Fruit fly (Drosophila melanogaster) whole organism, embryonic: ENCODE data around the gene mRRF2.
A peak's percentile ranks its signal among the peaks of the same experiment; 100 is the strongest.

Source experiments
- Adf1 ChIP-seq: fragments of 200-800 bp; sonication (Bioruptor generic); IDR thresholded peaks from 2 replicates; pipeline ENCODE4 v1.3.6; 2022; ENCODE audit warnings: missing biosample characterization, missing genetic modification characterization
- B-H1 ChIP-seq: fragments of 200-800 bp; sonication (Bioruptor generic); IDR thresholded peaks from 3 replicates; pipeline ENCODE4 v1.3.6; 2022; ENCODE audit warnings: missing biosample characterization, missing genetic modification characterization
- B-H2 ChIP-seq: fragments of 200-800 bp; sonication (Bioruptor generic); optimal IDR thresholded peaks from 2 replicates; lab custom pipeline; 2018; ENCODE audit warnings: missing biosample characterization, mild to moderate bottlenecking, missing genetic modification characterization
- CG10147 ChIP-seq: fragments of 200-800 bp; sonication (Bioruptor generic); optimal IDR thresholded peaks from 2 replicates; lab custom pipeline; 2019; ENCODE audit warnings: missing biosample characterization, mild to moderate bottlenecking, missing genetic modification characterization, moderate library complexity
- CG10654 ChIP-seq: fragments of 200-800 bp; sonication (Bioruptor generic); optimal IDR thresholded peaks from 2 replicates; lab custom pipeline; 2016; ENCODE audit warnings: missing biosample characterization, missing genetic modification characterization
- CG11093 ChIP-seq: fragments of 200-800 bp; sonication (Bioruptor generic); IDR thresholded peaks from 3 replicates; pipeline ENCODE4 v1.3.6; 2022; ENCODE audit warnings: missing biosample characterization, missing genetic modification characterization
- CG11560 ChIP-seq: fragments of 200-800 bp; sonication (Bioruptor generic); IDR thresholded peaks from 3 replicates; pipeline ENCODE4 v1.3.6; 2022; ENCODE audit warnings: missing biosample characterization, missing genetic modification characterization
- CG12942 ChIP-seq: fragments of 200-800 bp; sonication (Bioruptor generic); optimal IDR thresholded peaks from 3 replicates; lab custom pipeline; 2016; ENCODE audit warnings: missing biosample characterization, missing genetic modification characterization
- CG13123 ChIP-seq: fragments of 200-800 bp; sonication (Bioruptor generic); optimal IDR thresholded peaks from 2 replicates; lab custom pipeline; 2016; ENCODE audit warnings: missing biosample characterization, missing genetic modification characterization
- CG1602 ChIP-seq: fragments of 200-800 bp; sonication (Bioruptor generic); optimal IDR thresholded peaks from 3 replicates; lab custom pipeline; 2016; ENCODE audit warnings: missing biosample characterization, missing genetic modification characterization
- CG18764 ChIP-seq: fragments of 200-800 bp; sonication (Bioruptor generic); optimal IDR thresholded peaks from 3 replicates; lab custom pipeline; 2016; ENCODE audit warnings: missing biosample characterization, missing genetic modification characterization
- CG31365 ChIP-seq: fragments of 200-800 bp; sonication (Bioruptor generic); optimal IDR thresholded peaks from 2 replicates; lab custom pipeline; 2018; ENCODE audit warnings: missing biosample characterization, mild to moderate bottlenecking, missing genetic modification characterization
- CG3726 ChIP-seq: fragments of 200-800 bp; sonication (Bioruptor generic); IDR thresholded peaks from 3 replicates; pipeline ENCODE4, ENCODE4 v1.3.6; 2022; ENCODE audit warnings: missing biosample characterization, missing genetic modification characterization
- CG4328 ChIP-seq: fragments of 200-800 bp; sonication (Bioruptor generic); optimal IDR thresholded peaks from 3 replicates; lab custom pipeline; 2017; ENCODE audit warnings: missing biosample characterization, missing genetic modification reagents, missing genetic modification characterization
- CG4360 ChIP-seq: fragments of 200-800 bp; sonication (Bioruptor generic); IDR thresholded peaks from 2 replicates; pipeline ENCODE4 v1.3.6; 2022; ENCODE audit warnings: missing biosample characterization, missing genetic modification characterization
- CG5245 ChIP-seq: fragments of 200-800 bp; sonication (Bioruptor generic); optimal IDR thresholded peaks from 3 replicates; lab custom pipeline; 2016; ENCODE audit warnings: missing biosample characterization, missing genetic modification characterization
- CG6254 ChIP-seq: fragments of 200-800 bp; sonication (Bioruptor generic); optimal IDR thresholded peaks from 3 replicates; lab custom pipeline; 2017; ENCODE audit warnings: mild to moderate bottlenecking, missing biosample characterization, missing genetic modification reagents, missing genetic modification characterization
- CG7271 ChIP-seq: fragments of 200-800 bp; sonication (Bioruptor generic); optimal IDR thresholded peaks from 2 replicates; lab custom pipeline; 2018; ENCODE audit warnings: missing biosample characterization, mild to moderate bottlenecking, missing genetic modification characterization, moderate library complexity
- CG7963 ChIP-seq: fragments of 200-800 bp; sonication (Bioruptor generic); IDR thresholded peaks from 3 replicates; pipeline ENCODE4 v1.3.6; 2022; ENCODE audit warnings: missing biosample characterization, missing genetic modification characterization; ENCODE audit not compliant: partially characterized antibody
- Dad ChIP-seq: fragments of 200-800 bp; sonication (Bioruptor generic); optimal IDR thresholded peaks from 3 replicates; lab custom pipeline; 2016; ENCODE audit warnings: missing biosample characterization, missing genetic modification characterization
- Dp ChIP-seq: fragments of 200-800 bp; sonication (Bioruptor generic); optimal IDR thresholded peaks from 2 replicates; lab custom pipeline; 2018; ENCODE audit warnings: missing biosample characterization, mild to moderate bottlenecking, missing genetic modification characterization, moderate library complexity
- Drgx ChIP-seq: fragments of 200-800 bp; sonication (Bioruptor generic); IDR thresholded peaks from 2 replicates; pipeline ENCODE4 v1.3.6; 2022; ENCODE audit warnings: missing biosample characterization, missing genetic modification characterization
- Jarid2 ChIP-seq: fragments of 200-800 bp; sonication (Bioruptor generic); optimal IDR thresholded peaks from 3 replicates; lab custom pipeline; 2017; ENCODE audit warnings: mild to moderate bottlenecking, missing biosample characterization, missing genetic modification reagents, missing genetic modification characterization
- Kr ChIP-seq: fragments of 200-800 bp; sonication (Bioruptor generic); optimal IDR thresholded peaks from 2 replicates; lab custom pipeline; 2017; ENCODE audit warnings: missing biosample characterization, mild to moderate bottlenecking, missing genetic modification characterization
- MESR4 ChIP-seq: fragments of 200-800 bp; sonication (Bioruptor generic); optimal IDR thresholded peaks from 2 replicates; lab custom pipeline; 2018; ENCODE audit warnings: missing biosample characterization, mild to moderate bottlenecking, missing genetic modification characterization, moderate library complexity
- NFAT ChIP-seq: fragments of 200-800 bp; sonication (Bioruptor generic); IDR thresholded peaks from 2 replicates; pipeline ENCODE4 v1.3.6; 2022; ENCODE audit warnings: missing biosample characterization, missing genetic modification characterization
- PHDP ChIP-seq: fragments of 200-800 bp; sonication (Bioruptor generic); optimal IDR thresholded peaks from 3 replicates; lab custom pipeline; 2018; ENCODE audit warnings: missing biosample characterization, mild to moderate bottlenecking, missing genetic modification characterization, moderate library complexity
- TFAM ChIP-seq: fragments of 200-800 bp; sonication (Bioruptor generic); optimal IDR thresholded peaks from 2 replicates; lab custom pipeline; 2017; ENCODE audit warnings: missing biosample characterization, missing genetic modification characterization, inconsistent platforms
- ab ChIP-seq: fragments of 200-800 bp; sonication (Bioruptor generic); optimal IDR thresholded peaks from 2 replicates; lab custom pipeline; 2016; ENCODE audit warnings: missing biosample characterization, missing genetic modification characterization
- corto ChIP-seq: fragments of 200-800 bp; sonication (Bioruptor generic); optimal IDR thresholded peaks from 2 replicates; lab custom pipeline; 2016; ENCODE audit warnings: missing biosample characterization, mild to moderate bottlenecking, missing genetic modification characterization, moderate library complexity
- crol ChIP-seq: fragments of 200-800 bp; sonication (Bioruptor generic); IDR thresholded peaks from 2 replicates; pipeline ENCODE4 v1.3.6; 2022; ENCODE audit warnings: missing biosample characterization, missing genetic modification characterization
- crp ChIP-seq, 2 experiments: fragments of 200-800 bp; sonication (Bioruptor generic); optimal IDR thresholded peaks; 2 replicates in 1 of 2; 3 replicates in 1 of 2; lab custom pipeline; 2017; ENCODE audit warnings: missing biosample characterization in 2 of 2, missing genetic modification characterization in 2 of 2, mild to moderate bottlenecking in 1 of 2, moderate library complexity in 1 of 2
- dan ChIP-seq: fragments of 200-800 bp; sonication (Bioruptor generic); IDR thresholded peaks from 2 replicates; pipeline ENCODE4 v1.3.6; 2022; ENCODE audit warnings: missing biosample characterization, missing genetic modification characterization
- fru ChIP-seq: fragments of >200 bp; optimal IDR thresholded peaks from 2 replicates; lab custom pipeline; 2017
- fu2 ChIP-seq: fragments of 200-800 bp; sonication (Bioruptor generic); optimal IDR thresholded peaks from 2 replicates; lab custom pipeline; 2016; ENCODE audit warnings: missing biosample characterization, missing genetic modification characterization
- gem ChIP-seq: fragments of 200-800 bp; sonication (Bioruptor generic); optimal IDR thresholded peaks from 2 replicates; lab custom pipeline; 2019; ENCODE audit warnings: missing biosample characterization, mild to moderate bottlenecking, missing genetic modification characterization, moderate library complexity
- gsb ChIP-seq: fragments of 200-800 bp; sonication (Bioruptor generic); IDR thresholded peaks from 2 replicates; pipeline ENCODE4 v1.3.6; 2022; ENCODE audit warnings: missing biosample characterization, missing genetic modification characterization
- hbn ChIP-seq: fragments of 200-800 bp; sonication (Bioruptor generic); IDR thresholded peaks from 2 replicates; pipeline ENCODE4 v1.3.6; 2022; ENCODE audit warnings: missing biosample characterization, missing genetic modification characterization; ENCODE audit not compliant: partially characterized antibody
- insv ChIP-seq, 2 experiments: fragments of 200-800 bp; sonication (Bioruptor generic); optimal IDR thresholded peaks; 3 replicates each; lab custom pipeline; 2016 to 2018; ENCODE audit warnings: missing biosample characterization in 2 of 2, missing genetic modification characterization in 2 of 2
- jing ChIP-seq: fragments of 200-800 bp; sonication (Bioruptor generic); optimal IDR thresholded peaks from 2 replicates; lab custom pipeline; 2018; ENCODE audit warnings: missing biosample characterization, mild to moderate bottlenecking, missing genetic modification characterization
- lilli ChIP-seq: fragments of 200-800 bp; sonication (Bioruptor generic); optimal IDR thresholded peaks from 3 replicates; lab custom pipeline; 2016; ENCODE audit warnings: missing biosample characterization, missing genetic modification characterization
- lmd ChIP-seq: fragments of 200-800 bp; sonication (Bioruptor generic); IDR thresholded peaks from 2 replicates; pipeline ENCODE4 v1.3.6; 2022; ENCODE audit warnings: missing biosample characterization, missing genetic modification characterization
- lov ChIP-seq, 2 experiments: fragments of 200-800 bp in 1 of 2; fragments of >200 bp in 1 of 2; sonication (Bioruptor generic) in 1 of 2; IDR thresholded peaks in 1 of 2; optimal IDR thresholded peaks in 1 of 2; 2 replicates in 1 of 2; 3 replicates in 1 of 2; pipeline versions ENCODE4 v1.3.6 to Lab custom; 2017 to 2022; ENCODE audit warnings: missing biosample characterization in 1 of 2, missing genetic modification characterization in 1 of 2
- mam ChIP-seq: fragments of 200-800 bp; sonication (Bioruptor generic); optimal IDR thresholded peaks from 3 replicates; lab custom pipeline; 2016; ENCODE audit warnings: missing biosample characterization, missing genetic modification characterization
- mirr ChIP-seq: fragments of 200-800 bp; sonication (Bioruptor generic); optimal IDR thresholded peaks from 3 replicates; lab custom pipeline; 2018; ENCODE audit warnings: missing biosample characterization, mild to moderate bottlenecking, missing genetic modification characterization
- pb ChIP-seq: fragments of 200-800 bp; sonication (Bioruptor generic); optimal IDR thresholded peaks from 3 replicates; lab custom pipeline; 2016; ENCODE audit warnings: missing biosample characterization, missing genetic modification characterization
- sr ChIP-seq: fragments of 200-800 bp; sonication (Bioruptor generic); IDR thresholded peaks from 3 replicates; pipeline ENCODE4 v1.3.6; 2022; ENCODE audit warnings: missing biosample characterization, missing genetic modification characterization
- tin ChIP-seq: fragments of 200-800 bp; sonication (Bioruptor generic); optimal IDR thresholded peaks from 3 replicates; lab custom pipeline; 2016; ENCODE audit warnings: missing biosample characterization, missing genetic modification characterization
- toy ChIP-seq: fragments of 200-800 bp; sonication (Bioruptor generic); IDR thresholded peaks from 2 replicates; pipeline ENCODE4 v1.3.6; 2022; ENCODE audit warnings: missing biosample characterization, missing genetic modification characterization
- unpg ChIP-seq: fragments of 200-800 bp; sonication (Bioruptor generic); optimal IDR thresholded peaks from 3 replicates; lab custom pipeline; 2018; ENCODE audit warnings: missing biosample characterization, mild to moderate bottlenecking, missing genetic modification characterization, moderate library complexity
- vnd ChIP-seq: fragments of 200-800 bp; sonication (Bioruptor generic); IDR thresholded peaks from 3 replicates; pipeline ENCODE4 v1.3.6; 2022; ENCODE audit warnings: missing biosample characterization, missing genetic modification characterization; ENCODE audit not compliant: partially characterized antibody

Gene mRRF2

dm6 chr3R:22663115-22663514, 49.6 kb downstream of the mRRF2 start (continued):
- no peak for TF ChIP-seq CG13123 (GFP tag; lab: Kevin White, UChicago)
- peak; percentile 57 for TF ChIP-seq CG1602 (GFP tag; lab: Kevin White, UChicago)
- TF ChIP-seq mam (GFP tag; lab: Kevin White, UChicago), result peak; percentile 33
- 0 out of 2 replicates have a peak, but pooled peaks have one; percentile 13 for TF ChIP-seq gsb
- TF ChIP-seq Jarid2 (GFP tag; lab: Kevin White, UChicago), result no peak
- TF ChIP-seq toy (GFP tag; lab: Robert Waterston, UW), result no peak
- TF ChIP-seq TFAM (GFP tag; lab: Kevin White, UChicago), result no peak
- peak; percentile 85 for TF ChIP-seq gem (tag; lab: Kevin White, UChicago)
- TF ChIP-seq hbn (GFP tag; lab: Robert Waterston, UW), result no peak
- TF ChIP-seq lov (optimal IDR thresholded peaks at IDR 0.05; lab: Kevin White, UChicago), result no peak
- TF ChIP-seq lov (GFP tag; IDR thresholded peaks at IDR 0.05; lab: Robert Waterston, UW), result no peak
- peak; percentile 36 for TF ChIP-seq CG18764 (GFP tag; lab: Kevin White, UChicago)
- peak; percentile 76 for TF ChIP-seq PHDP
- TF ChIP-seq fu2, result peak; percentile 22
- TF ChIP-seq Kr (GFP tag; lab: Kevin White, UChicago), result no peak
- TF ChIP-seq CG7271 (tag; lab: Kevin White, UChicago), result no peak
- 0 out of 2 replicates have a peak, but pooled peaks have one; percentile 13 for TF ChIP-seq CG4360
- TF ChIP-seq CG12942 (GFP tag; lab: Kevin White, UChicago), result peak; percentile 45
- no peak for TF ChIP-seq CG4328
- peak; percentile 63 for TF ChIP-seq jing (GFP tag; lab: Kevin White, UChicago)
- no peak for TF ChIP-seq CG3726 (GFP tag; lab: Robert Waterston, UW)
- TF ChIP-seq B-H2 (GFP tag; lab: Kevin White, UChicago), result no peak
- peak; percentile 62 for TF ChIP-seq lmd (GFP tag; lab: Robert Waterston, UW)
- TF ChIP-seq Dad (GFP tag; lab: Kevin White, UChicago), result no peak
- no peak for TF ChIP-seq ab (GFP tag; lab: Kevin White, UChicago)
- TF ChIP-seq CG10654 (GFP tag; lab: Kevin White, UChicago), result peak; percentile 15
- no peak for TF ChIP-seq insv (GFP tag; optimal IDR thresholded peaks at IDR 0.05; lab: Kevin White, UChicago)
- TF ChIP-seq CG10147, result peak; percentile 72
- no peak for TF ChIP-seq crol (GFP tag; lab: Robert Waterston, UW)
- peak; percentile 77 for TF ChIP-seq unpg (GFP tag; lab: Kevin White, UChicago)
- TF ChIP-seq Drgx (GFP tag; lab: Robert Waterston, UW), result no peak
- TF ChIP-seq sr (GFP tag; lab: Robert Waterston, UW), result no peak
- TF ChIP-seq CG31365 (tag; lab: Kevin White, UChicago), result no peak
- peak; percentile 35 for TF ChIP-seq CG6254 (GFP tag; lab: Kevin White, UChicago)
- TF ChIP-seq NFAT, result no peak; the same call in 1 of the 2 replicates
- TF ChIP-seq mirr (GFP tag; lab: Kevin White, UChicago), result no peak
- no peak for TF ChIP-seq fru (lab: Kevin White, UChicago)
- TF ChIP-seq lilli (GFP tag; lab: Kevin White, UChicago), result peak; percentile 69
- no peak for TF ChIP-seq dan (GFP tag; lab: Robert Waterston, UW)
- TF ChIP-seq corto (GFP tag; lab: Kevin White, UChicago), result no peak
- TF ChIP-seq CG7963 (GFP tag; lab: Robert Waterston, UW), result no peak
- no peak for TF ChIP-seq vnd (GFP tag; lab: Robert Waterston, UW)
- no peak for TF ChIP-seq CG11560 (tag; lab: Robert Waterston, UW)
- no peak for TF ChIP-seq crp (GFP tag; optimal IDR thresholded peaks at IDR 0.05; lab: Kevin White, UChicago)
- peak; percentile 41; the same call in 2 of the 3 replicates for TF ChIP-seq B-H1
- peak; percentile 44 for TF ChIP-seq tin (GFP tag; lab: Kevin White, UChicago)
- TF ChIP-seq Dp (GFP tag; lab: Kevin White, UChicago), result no peak
- TF ChIP-seq CG5245 (GFP tag; lab: Kevin White, UChicago), result peak; percentile 26
- TF ChIP-seq Adf1 (GFP tag; lab: Robert Waterston, UW), result peak; percentile 57
- no peak for TF ChIP-seq pb (GFP tag; lab: Kevin White, UChicago)
- 0 out of 3 replicates have a peak, but pooled peaks have one; percentile 20 for TF ChIP-seq CG11093 (GFP tag; lab: Robert Waterston, UW)
- TF ChIP-seq MESR4 (GFP tag; lab: Kevin White, UChicago), result no peak
